Worm (Caenorhabditis elegans) whole organism, L4 larva: ENCODE results near the gene ZK154.6.

Experiments used
- F26F4.8 ChIP-seq: fragments of 200-800 bp; sonication (Bioruptor generic); conservative IDR thresholded peaks from 2 replicates; pipeline ENCODE4 v1.3.6; 2022; ENCODE audit warnings: missing genetic modification characterization, missing compliant biosample characterization
- F44E2.7 ChIP-seq: fragments of 200-800 bp; sonication (Bioruptor generic); IDR thresholded peaks from 2 replicates; pipeline ENCODE4 v2.1.2; 2022; ENCODE audit warnings: missing genetic modification characterization, missing compliant biosample characterization
- Y105C5A.15 ChIP-seq: fragments of 200-800 bp; sonication (Bioruptor generic); IDR thresholded peaks from 2 replicates; pipeline ENCODE4 v1.3.6; 2022; ENCODE audit warnings: missing genetic modification characterization, missing compliant biosample characterization
- Y5F2A.4 ChIP-seq: fragments of 200-800 bp; sonication (Bioruptor generic); optimal IDR thresholded peaks from 2 replicates; lab custom pipeline; 2018; ENCODE audit warnings: mild to moderate bottlenecking, missing genetic modification characterization, missing compliant biosample characterization
- Y75B8A.6 ChIP-seq: fragments of 200-800 bp; sonication (Bioruptor generic); IDR thresholded peaks from 2 replicates; pipeline ENCODE4 v1.3.6; 2022; ENCODE audit warnings: missing genetic modification reagents, missing genetic modification characterization, missing compliant biosample characterization
- ZK337.2 ChIP-seq: fragments of 200-800 bp; sonication (Bioruptor generic); IDR thresholded peaks from 2 replicates; pipeline ENCODE4 v1.3.6; 2022; ENCODE audit warnings: missing genetic modification reagents, missing genetic modification characterization, missing compliant biosample characterization
- aha-1 ChIP-seq: fragments of 150-350 bp; peaks from one replicate; lab custom pipeline; 2014; ENCODE audit warnings: missing biosample characterization, missing genetic modification characterization
- ama-1 ChIP-seq: fragments of 150-350 bp; optimal IDR thresholded peaks from 2 replicates; lab custom pipeline; 2014; ENCODE audit warnings: inconsistent platforms, mixed read lengths
- attf-4 ChIP-seq: sonication (generic microtip); optimal IDR thresholded peaks from 3 replicates; lab custom pipeline; 2017; ENCODE audit warnings: missing biosample characterization, missing genetic modification characterization
- ceh-28 ChIP-seq: fragments of 150-350 bp; optimal IDR thresholded peaks from 2 replicates; lab custom pipeline; 2014; ENCODE audit warnings: missing biosample characterization, missing genetic modification reagents, missing genetic modification characterization
- daf-12 ChIP-seq: fragments of 150-350 bp; optimal IDR thresholded peaks from 2 replicates; lab custom pipeline; 2014; ENCODE audit warnings: missing biosample characterization, missing genetic modification reagents, missing genetic modification characterization
- daf-16 ChIP-seq, 3 experiments: sonication (generic microtip); optimal IDR thresholded peaks; 2 replicates each; lab custom pipeline; 2016 to 2017; ENCODE audit warnings: missing genetic modification characterization in 3 of 3, missing genetic modification reagents in 3 of 3, mild to moderate bottlenecking in 2 of 3, missing compliant biosample characterization in 2 of 3, missing biosample characterization in 1 of 3, moderate library complexity in 1 of 3
- dmd-6 ChIP-seq: fragments of 200-800 bp; sonication (Bioruptor generic); IDR thresholded peaks from 2 replicates; pipeline ENCODE4 v1.3.6; 2022; ENCODE audit warnings: missing genetic modification reagents, missing genetic modification characterization, missing compliant biosample characterization
- dmd-8 ChIP-seq: fragments of 200-800 bp; sonication (Bioruptor generic); IDR thresholded peaks from 2 replicates; pipeline ENCODE4 v1.3.6; 2022; ENCODE audit warnings: missing genetic modification characterization, missing compliant biosample characterization
- dmd-9 ChIP-seq: fragments of 200-800 bp; sonication (Bioruptor generic); IDR thresholded peaks from 2 replicates; pipeline ENCODE4 v1.3.6; 2022; ENCODE audit warnings: missing genetic modification reagents, missing genetic modification characterization, missing compliant biosample characterization
- dpl-1 ChIP-seq: fragments of 150-350 bp; optimal IDR thresholded peaks from 2 replicates; lab custom pipeline; 2014; ENCODE audit warnings: missing biosample characterization, missing genetic modification reagents, missing genetic modification characterization
- dve-1 ChIP-seq: sonication (generic microtip); optimal IDR thresholded peaks from 2 replicates; lab custom pipeline; 2017; ENCODE audit warnings: antibody characterized with exemption, mild to moderate bottlenecking, missing genetic modification characterization, missing compliant biosample characterization; ENCODE audit not compliant: insufficient read depth
- egl-43 ChIP-seq: fragments of 200-800 bp; sonication (Bioruptor generic); IDR thresholded peaks from 2 replicates; pipeline ENCODE4 v1.3.6; 2022; ENCODE audit warnings: missing genetic modification reagents, missing genetic modification characterization, missing compliant biosample characterization
- hif-1 ChIP-seq, 2 experiments: sonication (generic microtip); optimal IDR thresholded peaks; 2 replicates each; lab custom pipeline; 2016 to 2017; ENCODE audit warnings: missing compliant biosample characterization in 2 of 2, missing genetic modification characterization in 2 of 2, missing genetic modification reagents in 2 of 2, missing genotype in 2 of 2, mild to moderate bottlenecking in 1 of 2
- hlh-11 ChIP-seq: fragments of 200-800 bp; sonication (Bioruptor generic); optimal IDR thresholded peaks from 2 replicates; lab custom pipeline; 2018; ENCODE audit warnings: mild to moderate bottlenecking, missing genetic modification characterization, missing compliant biosample characterization
- hlh-30 ChIP-seq: sonication (generic microtip); optimal IDR thresholded peaks from 2 replicates; lab custom pipeline; 2017; ENCODE audit warnings: antibody characterized with exemption, mild to moderate bottlenecking, missing genetic modification characterization, missing compliant biosample characterization; ENCODE audit not compliant: insufficient read depth
- hmg-1.1 ChIP-seq: fragments of 200-800 bp; sonication (Bioruptor generic); IDR thresholded peaks from 2 replicates; pipeline ENCODE4 v1.3.6; 2022; ENCODE audit warnings: missing genetic modification reagents, missing genetic modification characterization, missing compliant biosample characterization
- lin-1 ChIP-seq: fragments of 200-800 bp; sonication (Bioruptor generic); IDR thresholded peaks from 2 replicates; pipeline ENCODE4 v1.3.6; 2022; ENCODE audit warnings: missing genetic modification reagents, missing genetic modification characterization, missing compliant biosample characterization
- lin-13 ChIP-seq: fragments of 150-350 bp; optimal IDR thresholded peaks from 2 replicates; lab custom pipeline; 2014; ENCODE audit warnings: missing biosample characterization, missing genetic modification reagents, missing genetic modification characterization
- lin-15B ChIP-seq: fragments of 150-350 bp; sonication (generic microtip); optimal IDR thresholded peaks from 3 replicates; lab custom pipeline; 2014; ENCODE audit warnings: missing biosample characterization, missing genetic modification characterization
- lin-38 ChIP-seq: fragments of 200-800 bp; sonication (Bioruptor generic); IDR thresholded peaks from 2 replicates; pipeline ENCODE4 v1.3.6; 2022; ENCODE audit warnings: missing genetic modification reagents, missing genetic modification characterization, missing compliant biosample characterization
- lsy-2 ChIP-seq, 2 experiments: fragments of 150-350 bp in 1 of 2; sonication (generic microtip) in 1 of 2; optimal IDR thresholded peaks; 2 replicates each; lab custom pipeline; 2014 to 2017; ENCODE audit warnings: missing biosample characterization in 2 of 2, missing genetic modification characterization in 2 of 2
- madf-5 ChIP-seq, 2 experiments: fragments of 200-800 bp; sonication (Bioruptor generic); IDR thresholded peaks; 2 replicates each; pipeline ENCODE4 v1.3.6; 2022; ENCODE audit warnings: missing compliant biosample characterization in 2 of 2, missing genetic modification characterization in 2 of 2
- mdl-1 ChIP-seq, 2 experiments: fragments of 150-350 bp in 1 of 2; sonication (generic microtip) in 1 of 2; optimal IDR thresholded peaks; 2 replicates each; lab custom pipeline; 2014 to 2017; ENCODE audit warnings: missing biosample characterization in 2 of 2, missing genetic modification characterization in 2 of 2
- mep-1 ChIP-seq: fragments of 150-350 bp; sonication (generic microtip); optimal IDR thresholded peaks from 3 replicates; lab custom pipeline; 2014; ENCODE audit warnings: missing biosample characterization, missing genetic modification characterization
- mes-2 ChIP-seq: sonication (generic microtip); optimal IDR thresholded peaks from 2 replicates; lab custom pipeline; 2016; ENCODE audit warnings: missing genotype, mild to moderate bottlenecking, missing genetic modification characterization, missing compliant biosample characterization; ENCODE audit not compliant: poor library complexity, severe bottlenecking
- nhr-10 ChIP-seq: fragments of 150-350 bp; optimal IDR thresholded peaks from 2 replicates; lab custom pipeline; 2014; ENCODE audit warnings: missing biosample characterization, missing genetic modification characterization
- nhr-11 ChIP-seq: fragments of 150-350 bp; optimal IDR thresholded peaks from 2 replicates; lab custom pipeline; 2014; ENCODE audit warnings: missing biosample characterization, missing genetic modification characterization
- nhr-41 ChIP-seq: fragments of 200-800 bp; sonication (Bioruptor generic); IDR thresholded peaks from 2 replicates; pipeline ENCODE4 v1.3.6; 2022; ENCODE audit warnings: missing genetic modification reagents, missing genetic modification characterization, missing compliant biosample characterization
- nhr-42 ChIP-seq: fragments of 200-800 bp; sonication (Bioruptor generic); IDR thresholded peaks from 2 replicates; pipeline ENCODE4 v1.3.6; 2022; ENCODE audit warnings: missing genetic modification characterization, missing compliant biosample characterization
- nhr-48 ChIP-seq: sonication (generic microtip); optimal IDR thresholded peaks from 2 replicates; lab custom pipeline; 2016; ENCODE audit warnings: mild to moderate bottlenecking, missing genetic modification characterization, missing compliant biosample characterization
- pha-4 ChIP-seq, 2 experiments: fragments of 150-350 bp in 1 of 2; fragments of 200-800 bp in 1 of 2; sonication (Bioruptor generic) in 1 of 2; IDR thresholded peaks in 1 of 2; optimal IDR thresholded peaks in 1 of 2; 2 replicates each; pipeline versions ENCODE4 v1.3.6 to Lab custom; 2014 to 2022; ENCODE audit warnings: missing genetic modification characterization in 2 of 2, missing genetic modification reagents in 2 of 2, missing biosample characterization in 1 of 2, missing compliant biosample characterization in 1 of 2
- rbr-2 ChIP-seq: sonication (generic microtip); optimal IDR thresholded peaks from 2 replicates; lab custom pipeline; 2016; ENCODE audit warnings: missing genotype, missing genetic modification characterization, missing compliant biosample characterization
- saeg-2 ChIP-seq: fragments of 200-800 bp; sonication (Bioruptor generic); IDR thresholded peaks from 2 replicates; pipeline ENCODE4 v1.3.6; 2022; ENCODE audit warnings: missing genetic modification reagents, missing genetic modification characterization, missing compliant biosample characterization
- snpc-1.2 ChIP-seq: fragments of 200-800 bp; sonication (Bioruptor generic); IDR thresholded peaks from 2 replicates; pipeline ENCODE4 v1.3.6; 2022; ENCODE audit warnings: missing genetic modification reagents, missing genetic modification characterization, missing compliant biosample characterization
- snpc-4 ChIP-seq: fragments of 150-350 bp; optimal IDR thresholded peaks from 2 replicates; lab custom pipeline; 2014; ENCODE audit warnings: missing biosample characterization, missing genetic modification characterization
- spr-1 ChIP-seq: sonication (generic microtip); optimal IDR thresholded peaks from 2 replicates; lab custom pipeline; 2016; ENCODE audit warnings: mild to moderate bottlenecking, missing genetic modification characterization, missing compliant biosample characterization
- tag-97 ChIP-seq: fragments of 200-800 bp; sonication (Bioruptor generic); IDR thresholded peaks from 2 replicates; pipeline ENCODE4 v1.3.6; 2022; ENCODE audit warnings: missing genetic modification characterization, missing compliant biosample characterization
- unc-130 ChIP-seq: sonication (generic microtip); optimal IDR thresholded peaks from 2 replicates; lab custom pipeline; 2016; ENCODE audit warnings: missing genetic modification reagents, missing genetic modification characterization, missing compliant biosample characterization
- unc-39 ChIP-seq: sonication (generic microtip); optimal IDR thresholded peaks from 2 replicates; lab custom pipeline; 2017; ENCODE audit warnings: missing biosample characterization, missing genetic modification characterization
- zfp-3 ChIP-seq: fragments of 200-800 bp; sonication (Bioruptor generic); conservative IDR thresholded peaks from 2 replicates; pipeline ENCODE4 v1.3.6; 2022; ENCODE audit warnings: missing genetic modification reagents, missing genetic modification characterization, missing compliant biosample characterization
- zip-11 ChIP-seq: fragments of 200-800 bp; sonication (Bioruptor generic); IDR thresholded peaks from 2 replicates; pipeline ENCODE4 v1.3.6; 2022; ENCODE audit warnings: missing genetic modification characterization, missing compliant biosample characterization
- zip-2 ChIP-seq: fragments of 150-350 bp; optimal IDR thresholded peaks from 2 replicates; lab custom pipeline; 2014; ENCODE audit warnings: missing biosample characterization, missing genetic modification characterization
- ztf-11 ChIP-seq: fragments of 150-350 bp; optimal IDR thresholded peaks from 2 replicates; lab custom pipeline; 2014; ENCODE audit warnings: missing biosample characterization, missing genetic modification characterization
- ztf-7 ChIP-seq: fragments of 150-350 bp; optimal IDR thresholded peaks from 2 replicates; lab custom pipeline; 2014; ENCODE audit warnings: missing biosample characterization, missing genetic modification characterization

ZK154.6 gene

DNA sequence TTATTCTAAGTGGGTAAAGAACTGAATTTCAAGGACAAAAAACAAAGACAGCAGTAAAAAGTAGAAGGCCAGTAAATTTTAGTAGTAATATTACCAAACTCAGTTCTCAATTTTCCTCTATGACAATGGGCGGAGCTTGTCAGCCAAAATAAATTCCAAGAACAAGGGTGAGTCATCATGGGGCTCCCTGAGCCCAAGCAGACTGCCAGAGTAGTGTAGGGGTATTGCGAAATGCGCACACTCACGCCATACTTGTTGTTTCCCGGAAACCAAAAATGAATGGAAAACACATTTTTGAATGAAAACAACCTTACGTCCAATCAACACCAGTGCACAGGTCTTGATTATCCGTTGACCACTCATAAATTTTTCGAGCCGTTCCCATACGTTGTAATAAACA, 1.6 kb downstream of the ZK154.6 start (continued):
- TF ChIP-seq aha-1 (tag; lab: Kevin White, UChicago) = peak; percentile 51
- no peak for TF ChIP-seq F26F4.8 (GFP tag; lab: Robert Waterston, UW)
- TF ChIP-seq attf-4 = no peak
- peak in 1 of 2 experiments; percentile 60 for TF ChIP-seq lsy-2 (tag; optimal IDR thresholded peaks at IDR 0.05; lab: Kevin White, UChicago)
- no peak for TF ChIP-seq nhr-41 (GFP tag; lab: Robert Waterston, UW)
- TF ChIP-seq ztf-11 (tag; lab: Kevin White, UChicago) = no peak
- no peak for TF ChIP-seq F44E2.7 (GFP tag; lab: Robert Waterston, UW)
- TF ChIP-seq nhr-42 (GFP tag; lab: Robert Waterston, UW) = no peak
- TF ChIP-seq zip-2 (tag; lab: Kevin White, UChicago) = no peak
- TF ChIP-seq daf-12 (tag; lab: Kevin White, UChicago) = no peak
- TF ChIP-seq unc-39 = no peak
- no peak for TF ChIP-seq zfp-3
- no peak for TF ChIP-seq ama-1
- TF ChIP-seq ztf-7 (tag; lab: Kevin White, UChicago) = no peak
- TF ChIP-seq lin-1 (GFP tag; lab: Robert Waterston, UW) = no peak
- TF ChIP-seq unc-130 (GFP tag; lab: Kevin White, UChicago) = no peak
- no peak for TF ChIP-seq egl-43 (GFP tag; lab: Robert Waterston, UW)
- no peak for TF ChIP-seq zip-11 (GFP tag; lab: Robert Waterston, UW)
- no peak for TF ChIP-seq madf-5 (GFP tag; IDR thresholded peaks at IDR 0.05; lab: Robert Waterston, UW)
- TF ChIP-seq saeg-2 (GFP tag; lab: Robert Waterston, UW) = no peak
- TF ChIP-seq Y105C5A.15 (GFP tag; lab: Robert Waterston, UW) = no peak
- TF ChIP-seq tag-97 (GFP tag; lab: Robert Waterston, UW) = no peak
- no peak for TF ChIP-seq lin-15B (tag; lab: Kevin White, UChicago)
- TF ChIP-seq lin-13 (GFP tag; lab: Kevin White, UChicago) = no peak
- no peak for TF ChIP-seq Y5F2A.4 (GFP tag; lab: Kevin White, UChicago)
- no peak for TF ChIP-seq mes-2
- no peak for TF ChIP-seq nhr-10 (tag; lab: Kevin White, UChicago)
- no peak for TF ChIP-seq Y75B8A.6 (GFP tag; lab: Robert Waterston, UW)
- no peak for TF ChIP-seq spr-1 (tag; lab: Kevin White, UChicago)

DNA sequence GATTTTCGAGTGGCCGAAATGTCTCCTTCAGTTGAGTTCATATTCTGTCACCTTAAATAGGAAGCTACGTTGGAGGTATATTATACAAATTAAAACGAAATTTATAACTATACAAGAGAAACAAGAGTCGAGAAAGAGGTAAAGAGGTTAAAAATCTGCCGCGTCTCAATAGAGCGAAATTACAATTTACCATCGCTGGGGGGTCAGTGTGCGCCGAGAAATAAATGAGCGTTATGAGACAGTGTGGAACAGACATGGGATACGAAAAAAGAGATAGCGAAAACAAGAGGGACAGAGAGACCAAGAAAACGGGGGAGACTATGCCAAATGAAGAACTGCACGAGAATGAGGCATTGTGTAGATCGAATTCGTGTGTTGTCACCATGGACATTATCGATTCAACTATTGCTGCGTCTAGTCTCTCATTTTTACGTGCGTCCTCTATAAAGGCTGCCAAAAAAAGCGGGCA, 5.4 kb downstream of the ZK154.6 start, which contains the start of gene ZK154.5:
TSS of gene ZK154.5 (minus strand) at position 51 of the 469 bp plus-strand sequence.
- TF ChIP-seq nhr-41 (GFP tag; lab: Robert Waterston, UW) (no peak), pha-4 (GFP tag; IDR thresholded peaks at IDR 0.05; lab: Robert Waterston, UW) (no peak), pha-4 (tag; optimal IDR thresholded peaks at IDR 0.05; lab: Kevin White, UChicago) (peak; percentile 42), nhr-48 (tag; lab: Kevin White, UChicago) (peak; percentile 1), daf-16 (GFP tag; optimal IDR thresholded peaks at IDR 0.05; lab: Kevin White, UChicago) (no peak), daf-16 (tag; optimal IDR thresholded peaks at IDR 0.05; lab: Kevin White, UChicago) (peak; percentile 53), hlh-30 (tag; lab: Kevin White, UChicago) (peak; percentile 58), ztf-7 (tag; lab: Kevin White, UChicago) (peak; percentile 3), snpc-4 (no peak), ceh-28 (tag; lab: Kevin White, UChicago) (peak; percentile 10), hmg-1.1 (GFP tag; lab: Robert Waterston, UW) (peak; percentile 51), dpl-1 (GFP tag; lab: Kevin White, UChicago) (peak; percentile 53), hlh-11 (tag; lab: Kevin White, UChicago) (peak; percentile 43), mep-1 (peak; percentile 60), lin-38 (no peak; the same call in 1 of the 2 replicates), dmd-8 (GFP tag; lab: Robert Waterston, UW) (no peak), lsy-2 (tag; optimal IDR thresholded peaks at IDR 0.05; lab: Kevin White, UChicago) (peak in 1 of 2 experiments; percentile 34), dmd-6 (GFP tag; lab: Robert Waterston, UW) (0 out of 2 replicates have a peak, but pooled peaks have one; percentile 10), ZK337.2 (GFP tag; lab: Robert Waterston, UW) (no peak), nhr-11 (no peak), dmd-9 (GFP tag; lab: Robert Waterston, UW) (no peak), mdl-1 (tag; optimal IDR thresholded peaks at IDR 0.05; lab: Kevin White, UChicago) (peak in 1 of 2 experiments; percentile 43), hif-1 (tag; optimal IDR thresholded peaks at IDR 0.05; lab: Kevin White, UChicago) (peak in 1 of 2 experiments; percentile 18), snpc-1.2 (GFP tag; lab: Robert Waterston, UW) (no peak), ztf-11 (tag; lab: Kevin White, UChicago) (no peak), rbr-2 (tag; lab: Kevin White, UChicago) (peak; percentile 41), dve-1 (tag; lab: Kevin White, UChicago) (peak; percentile 62)
